Fruit fly (Drosophila melanogaster) whole organism, adult: Measurements from ENCODE around the gene obst-H.

ENCODE experiments used
- CG11617 ChIP-seq: fragments of 200-800 bp; sonication (Bioruptor generic); optimal IDR thresholded peaks from 2 replicates; lab custom pipeline; 2017; ENCODE audit warnings: mild to moderate bottlenecking, missing biosample characterization, missing genetic modification reagents, missing genetic modification characterization
- CG12768 ChIP-seq: fragments of 200-800 bp; sonication (Bioruptor generic); optimal IDR thresholded peaks from 2 replicates; lab custom pipeline; 2017; ENCODE audit warnings: missing biosample characterization, missing genetic modification characterization, mild to moderate bottlenecking, moderate library complexity, missing genetic modification reagents
- CG14711 ChIP-seq: fragments of 200-800 bp; sonication (Bioruptor generic); optimal IDR thresholded peaks from 2 replicates; lab custom pipeline; 2018; ENCODE audit warnings: missing biosample characterization, mild to moderate bottlenecking, missing genetic modification characterization, moderate library complexity
- CG1620 ChIP-seq: fragments of 200-800 bp; sonication (Bioruptor generic); optimal IDR thresholded peaks from 2 replicates; lab custom pipeline; 2016; ENCODE audit warnings: missing biosample characterization, missing genetic modification characterization
- CG33017 ChIP-seq: fragments of 200-800 bp; sonication (Bioruptor generic); optimal IDR thresholded peaks from 2 replicates; lab custom pipeline; 2018; ENCODE audit warnings: missing biosample characterization, mild to moderate bottlenecking, missing genetic modification characterization, moderate library complexity
- CG5204 ChIP-seq: fragments of 200-800 bp; sonication (Bioruptor generic); optimal IDR thresholded peaks from 2 replicates; lab custom pipeline; 2016; ENCODE audit warnings: missing biosample characterization, missing genetic modification characterization
- CG7045 ChIP-seq: fragments of 200-800 bp; sonication (Bioruptor generic); optimal IDR thresholded peaks from 2 replicates; lab custom pipeline; 2017; ENCODE audit warnings: missing biosample characterization, mild to moderate bottlenecking, missing genetic modification characterization
- CG7101 ChIP-seq: fragments of 200-800 bp; sonication (Bioruptor generic); optimal IDR thresholded peaks from 2 replicates; lab custom pipeline; 2018; ENCODE audit warnings: missing biosample characterization, mild to moderate bottlenecking, missing genetic modification characterization, moderate library complexity
- Clk ChIP-seq: fragments of 200-800 bp; sonication (Bioruptor generic); optimal IDR thresholded peaks from 2 replicates; lab custom pipeline; 2017; ENCODE audit warnings: missing biosample characterization, missing genetic modification characterization
- Crg-1 ChIP-seq: fragments of 200-800 bp; sonication (Bioruptor generic); optimal IDR thresholded peaks from 2 replicates; lab custom pipeline; 2016; ENCODE audit warnings: missing biosample characterization, missing genetic modification characterization
- Hr96 ChIP-seq: fragments of 200-800 bp; sonication (Bioruptor generic); optimal IDR thresholded peaks from 2 replicates; lab custom pipeline; 2016; ENCODE audit warnings: missing biosample characterization, missing genetic modification characterization
- Mnt ChIP-seq: fragments of 200-800 bp; sonication (Bioruptor generic); optimal IDR thresholded peaks from 2 replicates; lab custom pipeline; 2016; ENCODE audit warnings: missing biosample characterization, mild to moderate bottlenecking, missing genetic modification characterization
- bab1 ChIP-seq: fragments of 200-800 bp; sonication (Bioruptor generic); optimal IDR thresholded peaks from 3 replicates; lab custom pipeline; 2019; ENCODE audit warnings: missing biosample characterization, mild to moderate bottlenecking, missing genetic modification characterization, moderate library complexity
- cic ChIP-seq: fragments of 200-800 bp; sonication (Bioruptor generic); optimal IDR thresholded peaks from 2 replicates; lab custom pipeline; 2017; ENCODE audit warnings: missing biosample characterization, mild to moderate bottlenecking, missing genetic modification characterization, moderate library complexity
- cnc ChIP-seq, 2 experiments: fragments of >200 bp; optimal IDR thresholded peaks; 2 replicates each; lab custom pipeline; 2017
- kay ChIP-seq: fragments of 200-800 bp; sonication (Bioruptor generic); peaks from one replicate; lab custom pipeline; 2016; ENCODE audit warnings: missing biosample characterization, missing genetic modification characterization, borderline replicate concordance
- ovo ChIP-seq: fragments of 200-800 bp; sonication (Bioruptor generic); optimal IDR thresholded peaks from 2 replicates; lab custom pipeline; 2016; ENCODE audit warnings: missing biosample characterization, missing genetic modification characterization
- pad ChIP-seq: fragments of 200-800 bp; sonication (Bioruptor generic); optimal IDR thresholded peaks from 3 replicates; lab custom pipeline; 2017; ENCODE audit warnings: missing biosample characterization, missing genetic modification characterization, mild to moderate bottlenecking, moderate library complexity, missing genetic modification reagents
- tj ChIP-seq: fragments of 200-800 bp; sonication (Bioruptor generic); optimal IDR thresholded peaks from 3 replicates; lab custom pipeline; 2017; ENCODE audit warnings: missing biosample characterization, mild to moderate bottlenecking, missing genetic modification characterization, moderate library complexity
- toe ChIP-seq: fragments of 200-800 bp; sonication (Bioruptor generic); optimal IDR thresholded peaks from 2 replicates; lab custom pipeline; 2016; ENCODE audit warnings: missing biosample characterization, missing genetic modification characterization

Gene obst-H

DNA sequence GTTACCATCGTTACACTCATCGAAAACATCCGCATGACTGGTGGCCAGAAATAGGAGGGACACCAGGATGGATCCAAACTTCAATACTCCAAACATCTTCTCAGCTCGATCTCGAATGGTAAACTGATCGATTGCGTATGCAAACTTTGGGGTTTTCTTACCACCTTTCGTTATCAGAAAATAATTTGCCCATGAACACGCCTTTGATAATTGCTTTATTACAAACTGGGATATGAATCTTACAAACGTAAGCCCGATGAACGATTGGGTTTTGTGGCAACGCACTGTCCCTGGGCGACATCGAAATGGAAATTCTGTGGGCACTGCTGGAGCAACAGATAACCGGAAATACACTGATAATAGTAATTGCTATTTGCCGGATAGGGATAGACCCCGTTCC, 2.3 kb downstream of the obst-H start, which contains the start of gene CG33985:
CG33985 (minus strand) TSS at position 101 of the 400 bp plus-strand sequence.
- TF ChIP-seq Crg-1 (no peak), CG7101 (no peak), CG1620 (GFP tag; lab: Kevin White, UChicago) (no peak)

dm6 chr3L:15525153-15525552, 3.9 kb downstream of the obst-H start, which contains the start of gene CG33986:
Gene CG33986, minus strand, starts transcription at chr3L:15525253.
- TF ChIP-seq CG33017 (tag; lab: Kevin White, UChicago) = no peak
- TF ChIP-seq ovo (GFP tag; lab: Kevin White, UChicago) = no peak
- TF ChIP-seq toe = no peak
- no peak for TF ChIP-seq CG1620 (GFP tag; lab: Kevin White, UChicago)
- TF ChIP-seq Clk (GFP tag; lab: Kevin White, UChicago) = no peak
- no peak for TF ChIP-seq tj
- TF ChIP-seq bab1 (GFP tag; lab: Kevin White, UChicago) = no peak
- no peak for TF ChIP-seq CG14711
- TF ChIP-seq CG12768 (GFP tag; lab: Kevin White, UChicago) = no peak
- TF ChIP-seq cic = no peak
- no peak for TF ChIP-seq Mnt

DNA sequence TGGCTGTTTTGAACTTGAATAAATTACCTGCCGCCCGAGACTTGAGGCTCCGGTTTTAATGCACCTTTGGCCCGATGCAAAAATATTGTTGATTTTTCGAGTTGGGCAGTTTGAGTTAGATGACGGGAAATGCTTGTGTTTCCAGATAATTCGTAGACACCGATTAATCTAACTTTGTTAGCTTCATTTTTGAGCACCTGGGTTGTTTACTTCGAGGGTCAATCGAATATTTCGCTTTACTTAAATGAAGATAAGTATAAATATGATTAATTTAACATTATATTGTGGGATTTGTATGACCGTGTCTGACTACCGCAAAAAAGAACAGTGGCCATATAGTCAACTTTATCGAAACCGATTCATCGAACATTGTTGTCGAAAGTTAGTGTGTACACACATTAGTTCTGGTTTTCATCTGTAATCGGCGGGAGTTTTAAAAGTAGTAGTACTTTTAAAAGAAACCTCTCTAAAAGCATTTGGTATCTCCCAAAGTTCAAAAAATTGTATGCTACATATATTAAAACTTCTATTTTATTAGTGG, 5.2 kb downstream of the obst-H start, which contains the start of gene CG7945:
CG7945 (minus strand) TSS at position 332 of the 541 bp plus-strand sequence.
- TF ChIP-seq kay (GFP tag; lab: Kevin White, UChicago) (peak; percentile 8), CG12768 (GFP tag; lab: Kevin White, UChicago) (no peak), bab1 (GFP tag; lab: Kevin White, UChicago) (peak; percentile 70), tj (no peak)

DNA sequence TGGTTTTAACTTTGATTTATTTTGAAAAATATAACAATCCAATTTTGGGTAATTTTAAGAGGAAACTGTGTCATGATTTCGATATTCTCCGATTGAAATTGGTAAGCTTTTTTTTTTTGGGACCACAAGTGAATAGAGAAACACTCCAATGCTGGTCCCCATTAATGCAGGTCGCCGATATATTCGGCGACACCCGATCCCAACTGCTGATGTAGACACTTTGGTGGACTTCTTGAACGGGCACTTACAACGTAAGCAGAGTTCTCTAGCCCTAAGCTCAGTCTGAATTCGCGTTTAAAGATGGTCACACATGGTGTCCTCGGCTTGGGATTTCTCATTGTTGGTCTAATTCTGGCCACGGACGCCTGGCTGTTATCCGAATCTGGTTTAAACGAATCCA, 8.7 kb downstream of the obst-H start, which contains the start of gene yellow-k:
yellow-k (plus strand) TSS at position 301 of the 400 bp plus-strand sequence.
- TF ChIP-seq bab1 (GFP tag; lab: Kevin White, UChicago) = peak; percentile 7
- TF ChIP-seq pad (GFP tag; lab: Kevin White, UChicago) = no peak
- peak; percentile 82 for TF ChIP-seq tj
- no peak for TF ChIP-seq Clk (GFP tag; lab: Kevin White, UChicago)
- TF ChIP-seq Hr96 (GFP tag; lab: Kevin White, UChicago) = no peak
- no peak for TF ChIP-seq toe
- no peak for TF ChIP-seq CG1620 (GFP tag; lab: Kevin White, UChicago)
- no peak for TF ChIP-seq CG33017 (tag; lab: Kevin White, UChicago)
- no peak for TF ChIP-seq cic
- TF ChIP-seq CG14711 = no peak
- no peak for TF ChIP-seq ovo (GFP tag; lab: Kevin White, UChicago)
- no peak for TF ChIP-seq CG7101
- TF ChIP-seq cnc (optimal IDR thresholded peaks at IDR 0.05; lab: Kevin White, UChicago) = no peak
- TF ChIP-seq kay (GFP tag; lab: Kevin White, UChicago) = no peak

- TF ChIP-seq Hr96 (GFP tag; lab: Kevin White, UChicago) (no peak), CG33017 (tag; lab: Kevin White, UChicago) (no peak), cnc (optimal IDR thresholded peaks at IDR 0.05; lab: Kevin White, UChicago) (no peak), kay (GFP tag; lab: Kevin White, UChicago) (no peak), pad (GFP tag; lab: Kevin White, UChicago) (no peak), toe (no peak), CG7045 (GFP tag; lab: Kevin White, UChicago) (no peak), Clk (GFP tag; lab: Kevin White, UChicago) (no peak), tj (no peak), CG12768 (GFP tag; lab: Kevin White, UChicago) (no peak), CG5204 (GFP tag; lab: Kevin White, UChicago) (no peak), Mnt (no peak), ovo (GFP tag; lab: Kevin White, UChicago) (no peak), CG1620 (GFP tag; lab: Kevin White, UChicago) (no peak), cic (no peak), CG11617 (GFP tag; lab: Kevin White, UChicago) (no peak)
Measured at dm6 chr3L:15519920-15520319, 9.1 kb downstream of the obst-H start.

DNA sequence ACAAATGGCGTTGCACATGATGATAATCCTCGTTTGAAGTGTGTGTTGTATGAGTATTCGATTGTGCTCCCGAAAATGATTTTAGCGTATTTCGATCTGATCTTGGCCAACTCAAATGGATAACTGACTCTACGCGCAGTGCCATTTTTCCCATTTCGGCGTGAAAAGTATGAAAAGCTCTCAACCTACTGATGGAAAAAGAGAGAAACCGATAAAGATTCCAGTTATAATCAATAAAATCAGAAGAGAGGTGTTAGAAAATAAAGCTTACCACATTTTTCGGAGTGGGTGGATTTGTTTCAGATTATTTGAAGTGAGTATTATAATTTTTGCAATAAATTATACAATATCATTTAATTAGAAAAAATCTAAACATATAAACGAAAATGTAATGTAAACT, 9.6 kb downstream of the obst-H start, which contains the start of gene mex1:
mex1 (minus strand) TSS at position 101 of the 400 bp plus-strand sequence.
- no peak for TF ChIP-seq Mnt
- TF ChIP-seq kay (GFP tag; lab: Kevin White, UChicago) = no peak
- no peak for TF ChIP-seq CG7045 (GFP tag; lab: Kevin White, UChicago)
- TF ChIP-seq cic = no peak
- TF ChIP-seq Clk (GFP tag; lab: Kevin White, UChicago) = no peak
- no peak for TF ChIP-seq CG1620 (GFP tag; lab: Kevin White, UChicago)
- TF ChIP-seq CG5204 (GFP tag; lab: Kevin White, UChicago) = no peak
- TF ChIP-seq Hr96 (GFP tag; lab: Kevin White, UChicago) = no peak
- TF ChIP-seq CG12768 (GFP tag; lab: Kevin White, UChicago) = no peak
- no peak for TF ChIP-seq CG33017 (tag; lab: Kevin White, UChicago)
- TF ChIP-seq bab1 (GFP tag; lab: Kevin White, UChicago) = no peak
- TF ChIP-seq cnc (optimal IDR thresholded peaks at IDR 0.05; lab: Kevin White, UChicago) = no peak
- no peak for TF ChIP-seq CG11617 (GFP tag; lab: Kevin White, UChicago)
- no peak for TF ChIP-seq Crg-1
- no peak for TF ChIP-seq ovo (GFP tag; lab: Kevin White, UChicago)
- no peak for TF ChIP-seq CG14711
- no peak for TF ChIP-seq pad (GFP tag; lab: Kevin White, UChicago)
- TF ChIP-seq toe = no peak
